Worm (Caenorhabditis elegans): ENCODE data around the gene Y66D12A.3.

DNA sequence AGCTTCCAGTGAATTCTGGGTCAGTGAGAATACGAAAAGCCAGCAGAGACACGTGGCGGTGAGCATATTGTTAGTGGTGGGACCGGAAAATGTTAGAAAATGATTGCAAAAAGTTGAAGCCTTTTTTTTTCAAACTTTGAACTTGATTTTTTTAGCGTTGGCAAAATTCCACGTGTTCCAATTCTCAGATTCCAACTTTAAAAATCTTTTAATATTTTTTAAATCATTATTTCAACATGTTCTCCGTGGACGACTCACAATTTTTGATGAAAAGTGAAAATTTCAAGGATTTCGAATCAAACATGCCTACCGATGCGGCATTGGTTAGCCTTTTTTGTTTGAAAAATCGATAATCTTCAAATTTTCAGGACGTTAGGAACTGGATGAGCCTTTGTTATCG lies 23.4 kb downstream of the Y66D12A.3 start, which contains the start of the genes Y66A7A.9 and Y66A7A.4:
- TF ChIP-seq pha-4 (tag; optimal IDR thresholded peaks at IDR 0.05) (no peak), unc-62 (GFP tag; optimal IDR thresholded peaks at IDR 0.05) (no peak), nhr-28 (tag; optimal IDR thresholded peaks at IDR 0.05) (no peak), nhr-12 (tag; optimal IDR thresholded peaks at IDR 0.05) (no peak), snpc-4 (tag; optimal IDR thresholded peaks at IDR 0.05) (no peak), bed-3 (GFP tag; optimal IDR thresholded peaks at IDR 0.05) (no peak), ces-1 (GFP tag; optimal IDR thresholded peaks at IDR 0.05) (no peak), ztf-11 (tag; optimal IDR thresholded peaks at IDR 0.05) (no peak)

Measured in whole organism, mixed stage, embryonic.